Fruit fly (Drosophila melanogaster) whole organism, prepupa: ENCODE results near the gene Vajk3.

Experiments used
- Blimp-1 ChIP-seq: fragments of 200-800 bp; sonication (Bioruptor generic); optimal IDR thresholded peaks from 3 replicates; lab custom pipeline; 2017; ENCODE audit warnings: missing biosample characterization, missing genetic modification characterization, mild to moderate bottlenecking, moderate library complexity, missing genetic modification reagents
- Met ChIP-seq: fragments of 200-800 bp; sonication (Bioruptor generic); optimal IDR thresholded peaks from 3 replicates; lab custom pipeline; 2016; ENCODE audit warnings: missing biosample characterization, missing genetic modification characterization
- OdsH ChIP-seq: fragments of 200-800 bp; sonication (Bioruptor generic); optimal IDR thresholded peaks from 3 replicates; lab custom pipeline; 2016; ENCODE audit warnings: missing biosample characterization, missing genetic modification characterization

DNA sequence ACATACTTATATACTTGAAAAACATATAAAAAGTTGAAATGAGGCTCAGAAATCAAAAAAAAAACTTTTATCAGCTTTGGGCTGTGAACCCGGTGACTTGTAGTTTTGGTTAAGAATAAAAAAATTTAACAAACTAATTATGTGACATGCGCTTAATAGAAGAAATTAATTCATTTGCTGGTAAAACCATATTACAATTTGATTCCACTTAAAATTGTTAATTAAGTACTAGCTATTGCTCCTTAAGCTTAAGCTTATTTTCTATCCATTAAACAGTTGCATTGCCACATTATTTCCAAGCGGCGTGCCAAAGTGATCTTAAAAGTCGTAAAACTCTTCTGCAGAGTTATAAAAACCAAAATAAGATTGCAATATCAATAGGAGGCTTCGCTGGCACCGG is 23.3 kb downstream of the Vajk3 start:
- TF ChIP-seq Blimp-1 (GFP tag; lab: Kevin White, UChicago) = no peak
- TF ChIP-seq OdsH (GFP tag; lab: Kevin White, UChicago) = no peak
- TF ChIP-seq Met (GFP tag; lab: Kevin White, UChicago) = no peak
